Fruit fly (Drosophila melanogaster) whole organism, embryonic: ENCODE results near the gene CG14960.

Source experiments
- Abd-B ChIP-seq: fragments of 200-800 bp; sonication (Bioruptor generic); optimal IDR thresholded peaks from 2 replicates; lab custom pipeline; 2018; ENCODE audit warnings: missing biosample characterization, mild to moderate bottlenecking, missing genetic modification characterization, moderate library complexity
- Aef1 ChIP-seq: fragments of 200-800 bp; sonication (Bioruptor generic); IDR thresholded peaks from 3 replicates; pipeline ENCODE4 v1.3.6; 2022; ENCODE audit warnings: missing biosample characterization, missing genetic modification characterization
- Atf-2 ChIP-seq: fragments of 200-800 bp; sonication (Bioruptor generic); optimal IDR thresholded peaks from 2 replicates; lab custom pipeline; 2016; ENCODE audit warnings: missing biosample characterization, missing genetic modification characterization
- B-H1 ChIP-seq: fragments of 200-800 bp; sonication (Bioruptor generic); IDR thresholded peaks from 3 replicates; pipeline ENCODE4 v1.3.6; 2022; ENCODE audit warnings: missing biosample characterization, missing genetic modification characterization
- BEAF-32 ChIP-seq: fragments of 200-800 bp; sonication (Bioruptor generic); optimal IDR thresholded peaks from 3 replicates; lab custom pipeline; 2017; ENCODE audit warnings: missing biosample characterization, missing genetic modification characterization, mild to moderate bottlenecking, moderate library complexity, missing genetic modification reagents
- Bgb ChIP-seq: fragments of 200-800 bp; sonication (Bioruptor generic); IDR thresholded peaks from 2 replicates; pipeline ENCODE4 v1.3.6; 2022; ENCODE audit warnings: missing biosample characterization, missing genetic modification characterization; ENCODE audit not compliant: partially characterized antibody
- C15 ChIP-seq: fragments of 200-800 bp; sonication (Bioruptor generic); IDR thresholded peaks from 3 replicates; pipeline ENCODE4 v1.3.6; 2022; ENCODE audit warnings: missing biosample characterization, missing genetic modification characterization
- CG11085 ChIP-seq: fragments of 200-800 bp; sonication (Bioruptor generic); IDR thresholded peaks from 2 replicates; pipeline ENCODE4 v1.3.6; 2022; ENCODE audit warnings: missing biosample characterization, missing genetic modification characterization
- CG11504 ChIP-seq: fragments of 200-800 bp; sonication (Bioruptor generic); optimal IDR thresholded peaks from 3 replicates; lab custom pipeline; 2019; ENCODE audit warnings: missing biosample characterization, mild to moderate bottlenecking, missing genetic modification characterization, moderate library complexity
- CG12104 ChIP-seq: fragments of 200-800 bp; sonication (Bioruptor generic); optimal IDR thresholded peaks from 3 replicates; lab custom pipeline; 2016; ENCODE audit warnings: missing biosample characterization, missing genetic modification characterization
- CG12236 ChIP-seq: fragments of 200-800 bp; sonication (Bioruptor generic); optimal IDR thresholded peaks from 2 replicates; lab custom pipeline; 2016; ENCODE audit warnings: missing biosample characterization, missing genetic modification characterization
- CG13775 ChIP-seq: fragments of 200-800 bp; sonication (Bioruptor generic); optimal IDR thresholded peaks from 3 replicates; lab custom pipeline; 2017; ENCODE audit warnings: missing biosample characterization, mild to moderate bottlenecking, missing genetic modification characterization
- CG15479 ChIP-seq: fragments of 200-800 bp; sonication (Bioruptor generic); optimal IDR thresholded peaks from 3 replicates; lab custom pipeline; 2019; ENCODE audit warnings: missing biosample characterization, mild to moderate bottlenecking, missing genetic modification characterization, moderate library complexity
- CG1603 ChIP-seq: fragments of 200-800 bp; sonication (Bioruptor generic); optimal IDR thresholded peaks from 2 replicates; lab custom pipeline; 2019; ENCODE audit warnings: missing biosample characterization, mild to moderate bottlenecking, missing genetic modification characterization, moderate library complexity
- CG31441 ChIP-seq: fragments of 200-800 bp; sonication (Bioruptor generic); IDR thresholded peaks from 2 replicates; pipeline ENCODE4 v1.3.6; 2022; ENCODE audit warnings: missing biosample characterization, missing genetic modification characterization
- CG33557 ChIP-seq: fragments of 200-800 bp; sonication (Bioruptor generic); optimal IDR thresholded peaks from 2 replicates; lab custom pipeline; 2019; ENCODE audit warnings: missing biosample characterization, mild to moderate bottlenecking, missing genetic modification characterization, moderate library complexity
- CG43689 ChIP-seq: fragments of 200-800 bp; sonication (Bioruptor generic); IDR thresholded peaks from 2 replicates; pipeline ENCODE4 v1.3.6; 2022; ENCODE audit warnings: missing biosample characterization, missing genetic modification characterization
- CG4404 ChIP-seq: fragments of 200-800 bp; sonication (Bioruptor generic); IDR thresholded peaks from 2 replicates; pipeline ENCODE4 v1.3.6; 2022; ENCODE audit warnings: missing biosample characterization, missing genetic modification characterization
- CG6765 ChIP-seq: fragments of 200-800 bp; sonication (Bioruptor generic); optimal IDR thresholded peaks from 3 replicates; lab custom pipeline; 2017; ENCODE audit warnings: missing biosample characterization, mild to moderate bottlenecking, missing genetic modification characterization
- CG7372 ChIP-seq: fragments of 200-800 bp; sonication (Bioruptor generic); IDR thresholded peaks from 2 replicates; pipeline ENCODE4 v1.3.6; 2022; ENCODE audit warnings: missing biosample characterization, missing genetic modification characterization
- Camta ChIP-seq: fragments of 200-800 bp; sonication (Bioruptor generic); optimal IDR thresholded peaks from 2 replicates; lab custom pipeline; 2016; ENCODE audit warnings: missing biosample characterization, missing genetic modification characterization
- D ChIP-seq, 2 experiments: fragments of 200-800 bp in 1 of 2; fragments of >200 bp in 1 of 2; sonication (Bioruptor generic) in 1 of 2; optimal IDR thresholded peaks; 2 replicates in 1 of 2; 3 replicates in 1 of 2; lab custom pipeline; 2017; ENCODE audit warnings: mild to moderate bottlenecking in 1 of 2, missing biosample characterization in 1 of 2, missing genetic modification characterization in 1 of 2, missing genetic modification reagents in 1 of 2
- Fer1 ChIP-seq: fragments of 200-800 bp; sonication (Bioruptor generic); optimal IDR thresholded peaks from 2 replicates; lab custom pipeline; 2017; ENCODE audit warnings: missing biosample characterization, mild to moderate bottlenecking, missing genetic modification characterization
- H2.0 ChIP-seq: fragments of 200-800 bp; sonication (Bioruptor generic); IDR thresholded peaks from 2 replicates; pipeline ENCODE4 v1.3.6; 2022; ENCODE audit warnings: missing biosample characterization, missing genetic modification characterization
- HLH4C ChIP-seq: fragments of 200-800 bp; sonication (Bioruptor generic); IDR thresholded peaks from 3 replicates; pipeline ENCODE4 v1.3.6; 2022; ENCODE audit warnings: missing biosample characterization, missing genetic modification characterization; ENCODE audit not compliant: partially characterized antibody
- HLHmδ ChIP-seq: fragments of 200-800 bp; sonication (Bioruptor generic); optimal IDR thresholded peaks from 2 replicates; lab custom pipeline; 2018; ENCODE audit warnings: missing biosample characterization, mild to moderate bottlenecking, missing genetic modification characterization, moderate library complexity
- Hand ChIP-seq: fragments of 200-800 bp; sonication (Bioruptor generic); optimal IDR thresholded peaks from 2 replicates; lab custom pipeline; 2017; ENCODE audit warnings: mild to moderate bottlenecking, missing biosample characterization, missing genetic modification reagents, missing genetic modification characterization
- Hmr ChIP-seq: fragments of 200-800 bp; sonication (Bioruptor generic); optimal IDR thresholded peaks from 3 replicates; lab custom pipeline; 2017; ENCODE audit warnings: mild to moderate bottlenecking, missing biosample characterization, missing genetic modification reagents, missing genetic modification characterization
- Hr51 ChIP-seq, 2 experiments: fragments of 200-800 bp; sonication (Bioruptor generic); optimal IDR thresholded peaks; 2 replicates in 1 of 2; 3 replicates in 1 of 2; lab custom pipeline; 2016 to 2018; ENCODE audit warnings: missing biosample characterization in 2 of 2, missing genetic modification characterization in 2 of 2, mild to moderate bottlenecking in 1 of 2, moderate library complexity in 1 of 2
- Hsf ChIP-seq: fragments of 200-800 bp; sonication (Bioruptor generic); optimal IDR thresholded peaks from 3 replicates; lab custom pipeline; 2016; ENCODE audit warnings: missing biosample characterization, missing genetic modification characterization
- Lpt ChIP-seq: fragments of >200 bp; optimal IDR thresholded peaks from 2 replicates; lab custom pipeline; 2018; ENCODE audit warnings: missing biosample characterization, missing genetic modification characterization
- Med ChIP-seq: fragments of 200-800 bp; sonication (Bioruptor generic); peaks from one replicate; lab custom pipeline; 2016; ENCODE audit warnings: missing biosample characterization, missing genetic modification characterization, mild to moderate bottlenecking, inconsistent platforms, moderate library complexity
- Oaz ChIP-seq: fragments of 200-800 bp; sonication (Bioruptor generic); IDR thresholded peaks from 2 replicates; pipeline ENCODE4 v1.3.6; 2022; ENCODE audit warnings: missing biosample characterization, missing genetic modification characterization
- Ptx1 ChIP-seq: fragments of 200-800 bp; sonication (Bioruptor generic); IDR thresholded peaks from 2 replicates; pipeline ENCODE4 v1.3.6; 2022; ENCODE audit warnings: missing biosample characterization, missing genetic modification characterization
- Six4 ChIP-seq: fragments of 200-800 bp; sonication (Bioruptor generic); optimal IDR thresholded peaks from 2 replicates; lab custom pipeline; 2016; ENCODE audit warnings: missing biosample characterization, missing genetic modification characterization
- chinmo ChIP-seq: fragments of 200-800 bp; sonication (Bioruptor generic); IDR thresholded peaks from 4 replicates; pipeline ENCODE4 v1.3.6; 2022; ENCODE audit warnings: missing biosample characterization, missing genetic modification characterization; ENCODE audit not compliant: partially characterized antibody
- dan ChIP-seq: fragments of 200-800 bp; sonication (Bioruptor generic); IDR thresholded peaks from 2 replicates; pipeline ENCODE4 v1.3.6; 2022; ENCODE audit warnings: missing biosample characterization, missing genetic modification characterization
- ewg ChIP-seq: fragments of 200-800 bp; sonication (Bioruptor generic); optimal IDR thresholded peaks from 3 replicates; lab custom pipeline; 2017; ENCODE audit warnings: mild to moderate bottlenecking, missing biosample characterization, missing genetic modification reagents, missing genetic modification characterization
- fd64A ChIP-seq: fragments of 200-800 bp; sonication (Bioruptor generic); optimal IDR thresholded peaks from 3 replicates; lab custom pipeline; 2018; ENCODE audit warnings: missing biosample characterization, mild to moderate bottlenecking, missing genetic modification characterization
- gcm ChIP-seq: fragments of 200-800 bp; sonication (Bioruptor generic); optimal IDR thresholded peaks from 2 replicates; lab custom pipeline; 2019; ENCODE audit warnings: missing biosample characterization, mild to moderate bottlenecking, missing genetic modification characterization, moderate library complexity
- gem ChIP-seq: fragments of 200-800 bp; sonication (Bioruptor generic); optimal IDR thresholded peaks from 2 replicates; lab custom pipeline; 2019; ENCODE audit warnings: missing biosample characterization, mild to moderate bottlenecking, missing genetic modification characterization, moderate library complexity
- lmd ChIP-seq: fragments of 200-800 bp; sonication (Bioruptor generic); IDR thresholded peaks from 2 replicates; pipeline ENCODE4 v1.3.6; 2022; ENCODE audit warnings: missing biosample characterization, missing genetic modification characterization
- odd ChIP-seq: fragments of 200-800 bp; sonication (Bioruptor generic); optimal IDR thresholded peaks from 2 replicates; lab custom pipeline; 2017; ENCODE audit warnings: missing biosample characterization, mild to moderate bottlenecking, missing genetic modification characterization
- pb ChIP-seq: fragments of 200-800 bp; sonication (Bioruptor generic); optimal IDR thresholded peaks from 3 replicates; lab custom pipeline; 2016; ENCODE audit warnings: missing biosample characterization, missing genetic modification characterization
- pzg ChIP-seq: fragments of 200-800 bp; sonication (Bioruptor generic); optimal IDR thresholded peaks from 3 replicates; lab custom pipeline; 2018; ENCODE audit warnings: missing biosample characterization, mild to moderate bottlenecking, missing genetic modification characterization, moderate library complexity
- ro ChIP-seq: fragments of 200-800 bp; sonication (Bioruptor generic); IDR thresholded peaks from 2 replicates; pipeline ENCODE4 v1.3.6; 2022; ENCODE audit warnings: missing biosample characterization, missing genetic modification characterization
- sima ChIP-seq: fragments of 200-800 bp; sonication (Bioruptor generic); optimal IDR thresholded peaks from 2 replicates; lab custom pipeline; 2016; ENCODE audit warnings: missing biosample characterization, missing genetic modification characterization
- trem ChIP-seq: fragments of 200-800 bp; optimal IDR thresholded peaks from 3 replicates; lab custom pipeline; 2019; ENCODE audit warnings: missing biosample characterization, mild to moderate bottlenecking, missing genetic modification characterization, moderate library complexity
- yki ChIP-seq: fragments of >200 bp; optimal IDR thresholded peaks from 3 replicates; lab custom pipeline; 2018

The CG14960 gene

DNA sequence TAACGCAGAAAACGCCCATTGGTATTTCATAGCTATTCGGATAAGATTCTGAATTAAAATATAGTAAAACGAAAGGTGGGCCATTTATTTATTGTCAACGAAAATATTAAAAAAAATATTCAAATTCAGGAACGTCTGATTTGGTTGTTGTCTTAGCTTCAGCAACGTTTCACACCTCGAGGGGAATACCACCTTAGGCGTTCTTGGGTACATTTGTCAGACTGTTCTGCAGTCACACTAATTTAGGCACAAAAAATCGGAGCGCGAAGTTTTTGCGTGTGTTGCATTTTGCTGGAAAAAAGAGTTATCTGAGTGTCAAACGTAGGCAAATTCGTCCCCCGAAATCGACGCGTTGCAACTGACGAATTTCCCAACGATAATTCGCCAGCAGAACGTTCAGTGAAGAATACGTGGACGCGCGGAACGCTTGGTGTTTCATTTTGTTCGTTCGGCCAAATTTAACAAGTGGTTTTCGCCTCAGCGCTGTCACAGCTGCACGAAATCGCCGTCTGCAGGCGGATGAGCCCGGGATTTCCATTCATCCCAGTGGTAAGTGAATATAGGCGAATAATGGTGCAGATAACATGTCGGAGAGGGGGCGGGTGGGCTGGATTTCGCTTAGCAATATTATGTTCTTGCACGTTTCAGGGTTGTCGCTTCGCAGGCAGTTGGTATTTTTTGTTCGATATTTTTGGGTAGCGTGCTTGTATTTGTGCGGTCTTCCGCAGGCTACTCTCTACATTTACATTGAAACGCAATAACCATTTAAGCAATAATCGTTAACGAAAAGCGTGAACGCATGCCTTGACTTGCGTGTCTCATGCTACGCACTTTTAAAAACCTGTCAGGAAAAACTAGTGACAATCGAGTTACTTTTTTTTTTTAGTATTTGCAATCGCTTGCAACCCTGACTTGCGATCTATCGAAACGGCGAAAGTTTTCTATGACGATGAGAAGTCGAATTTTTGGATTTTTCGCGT lies 45.8 kb upstream of the CG14960 start, which contains the start of gene Larp4B (continued):
- TF ChIP-seq D (optimal IDR thresholded peaks at IDR 0.05; lab: Kevin White, UChicago) = peak; percentile 30
- TF ChIP-seq D (GFP tag; optimal IDR thresholded peaks at IDR 0.05; lab: Kevin White, UChicago) = no peak
- no peak for TF ChIP-seq CG7372 (GFP tag; lab: Robert Waterston, UW)
- no peak for TF ChIP-seq Hr51 (GFP tag; optimal IDR thresholded peaks at IDR 0.05; lab: Kevin White, UChicago)
- no peak for TF ChIP-seq gem (tag; lab: Kevin White, UChicago)
- no peak for TF ChIP-seq HLHmδ
- TF ChIP-seq Atf-2 (GFP tag; lab: Kevin White, UChicago) = no peak
- TF ChIP-seq Oaz = no peak
- no peak for TF ChIP-seq Hand (GFP tag; lab: Kevin White, UChicago)
- TF ChIP-seq Hsf (GFP tag; lab: Kevin White, UChicago) = no peak
- no peak for TF ChIP-seq yki (lab: Kevin White, UChicago)
- no peak for TF ChIP-seq sima (GFP tag; lab: Kevin White, UChicago)
- no peak for TF ChIP-seq CG12104 (GFP tag; lab: Kevin White, UChicago)
- no peak for TF ChIP-seq Abd-B
- peak; percentile 55; the same call in 2 of the 3 replicates for TF ChIP-seq HLH4C (GFP tag; lab: Robert Waterston, UW)
- TF ChIP-seq Ptx1 (GFP tag; lab: Robert Waterston, UW) = no peak
- no peak for TF ChIP-seq odd (GFP tag; lab: Kevin White, UChicago)
- no peak for TF ChIP-seq ewg (GFP tag; lab: Kevin White, UChicago)
- no peak for TF ChIP-seq CG1603 (tag; lab: Kevin White, UChicago)
- TF ChIP-seq CG12236 (GFP tag; lab: Kevin White, UChicago) = no peak
- peak; percentile 41 for TF ChIP-seq Hmr
- no peak for TF ChIP-seq C15 (GFP tag; lab: Robert Waterston, UW)
- no peak for TF ChIP-seq CG43689 (GFP tag; lab: Robert Waterston, UW)
- peak; percentile 75 for TF ChIP-seq trem (tag; lab: Kevin White, UChicago)
- no peak for TF ChIP-seq CG4404
- TF ChIP-seq Fer1 (GFP tag; lab: Kevin White, UChicago) = no peak
- TF ChIP-seq Bgb (GFP tag; lab: Robert Waterston, UW) = no peak
- TF ChIP-seq CG33557 (GFP tag; lab: Kevin White, UChicago) = no peak
- no peak for TF ChIP-seq ro
- TF ChIP-seq Med (GFP tag; lab: Kevin White, UChicago) = peak; percentile 85
- TF ChIP-seq pzg (GFP tag; lab: Kevin White, UChicago) = peak; percentile 89
- no peak for TF ChIP-seq dan (GFP tag; lab: Robert Waterston, UW)
- no peak for TF ChIP-seq CG11504 (tag; lab: Kevin White, UChicago)
- TF ChIP-seq CG31441 = no peak
- TF ChIP-seq gcm = no peak
- TF ChIP-seq fd64A (GFP tag; lab: Kevin White, UChicago) = no peak
- TF ChIP-seq lmd (GFP tag; lab: Robert Waterston, UW) = no peak
- no peak for TF ChIP-seq Lpt (GFP tag; lab: Kevin White, UChicago)
- TF ChIP-seq pb (GFP tag; lab: Kevin White, UChicago) = no peak
- no peak for TF ChIP-seq Camta (GFP tag; lab: Kevin White, UChicago)
- TF ChIP-seq Six4 = no peak
- TF ChIP-seq B-H1 (GFP tag; lab: Robert Waterston, UW) = no peak
- TF ChIP-seq Aef1 (GFP tag; lab: Robert Waterston, UW) = no peak
- TF ChIP-seq BEAF-32 (GFP tag; lab: Kevin White, UChicago) = peak; percentile 83
- no peak for TF ChIP-seq CG6765 (GFP tag; lab: Kevin White, UChicago)
- TF ChIP-seq CG15479 (GFP tag; lab: Kevin White, UChicago) = no peak
- no peak for TF ChIP-seq H2.0
- no peak for TF ChIP-seq CG11085 (GFP tag; lab: Robert Waterston, UW)
- peak; percentile 37 for TF ChIP-seq CG13775 (GFP tag; lab: Kevin White, UChicago)
- no peak for TF ChIP-seq chinmo (GFP tag; lab: Robert Waterston, UW)
